Fruit fly (Drosophila melanogaster) S2 (cell line): Measurements from ENCODE around the gene CG12773.
A peak's percentile ranks its signal among the peaks of the same experiment; 100 is the strongest.

ENCODE experiments used
- CG8478 ChIP-seq: fragments of >200 bp; optimal IDR thresholded peaks from 2 replicates; lab custom pipeline; 2018
- CTCF ChIP-seq, 2 experiments: fragments of >200 bp; optimal IDR thresholded peaks; 2 replicates each; lab custom pipeline; 2018

The CG12773 gene

dm6 chrX:1379692-1380349 is 26.0 kb upstream of the CG12773 start:
- TF ChIP-seq CG8478 (no peak), CTCF (optimal IDR thresholded peaks at IDR 0.05; lab: Kevin White, UChicago) (no peak)

- no peak for TF ChIP-seq CTCF (optimal IDR thresholded peaks at IDR 0.05; lab: Kevin White, UChicago)
- TF ChIP-seq CG8478, result no peak
These were observed 21.6 kb upstream of the CG12773 start, which contains the start of gene AMPKalpha for dm6 chrX:1375265-1375958. Gene AMPKalpha (plus strand): TSS chrX:1375536.

DNA sequence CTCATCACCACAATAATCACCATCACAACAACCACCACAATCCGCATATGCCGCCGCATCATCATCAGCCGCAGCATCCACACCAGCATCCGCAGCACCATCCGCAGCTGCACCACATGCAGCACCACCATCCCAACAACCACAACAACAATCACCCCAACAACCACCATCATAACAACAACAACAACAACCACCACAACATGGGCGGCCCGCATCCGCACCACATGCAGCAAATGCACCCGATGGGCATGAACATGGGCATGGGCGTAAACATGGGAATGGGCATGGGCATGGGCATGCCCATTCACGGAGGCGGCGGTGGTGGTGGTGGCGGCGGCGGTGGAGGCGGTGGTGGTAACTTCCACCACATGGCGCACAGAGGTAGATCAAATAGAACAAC is 18.9 kb upstream of the CG12773 start:
- TF ChIP-seq CG8478 (no peak), CTCF (optimal IDR thresholded peaks at IDR 0.05; lab: Kevin White, UChicago) (no peak)

dm6 chrX:1370104-1370802 is 16.5 kb upstream of the CG12773 start, which contains the start of gene ssx:
Gene ssx (plus strand): TSS chrX:1370580.
- TF ChIP-seq CG8478, result no peak
- TF ChIP-seq CTCF (optimal IDR thresholded peaks at IDR 0.05; lab: Kevin White, UChicago), result peak in 1 of 2 experiments; percentile 20

- TF ChIP-seq CTCF (optimal IDR thresholded peaks at IDR 0.05; lab: Kevin White, UChicago) (no peak), CG8478 (no peak)
These were observed 15.2 kb upstream of the CG12773 start, which contains the start of gene CG14770 for dm6 chrX:1368949-1369348. Gene CG14770 (plus strand): TSS chrX:1369249.

dm6 chrX:1357501-1357900 is 3.7 kb upstream of the CG12773 start, which contains the start of gene png:
Gene png (minus strand): TSS chrX:1357601.
- TF ChIP-seq CG8478 (no peak), CTCF (optimal IDR thresholded peaks at IDR 0.05; lab: Kevin White, UChicago) (peak in 1 of 2 experiments; percentile 31)

dm6 chrX:1349255-1349654 is 4.5 kb downstream of the CG12773 start, which contains the start of gene MTPAP:
Gene MTPAP (minus strand): TSS chrX:1349357.
- TF ChIP-seq CG8478, result no peak
- TF ChIP-seq CTCF (optimal IDR thresholded peaks at IDR 0.05; lab: Kevin White, UChicago), result peak; percentile 0 to 20

dm6 chrX:1346833-1347232 is 6.9 kb downstream of the CG12773 start:
- no peak for TF ChIP-seq CTCF (optimal IDR thresholded peaks at IDR 0.05; lab: Kevin White, UChicago)
- no peak for TF ChIP-seq CG8478

- no peak for TF ChIP-seq CTCF (optimal IDR thresholded peaks at IDR 0.05; lab: Kevin White, UChicago)
- TF ChIP-seq CG8478, result no peak
These were observed 7.5 kb downstream of the CG12773 start, which contains the start of gene Tsp2A for dm6 chrX:1346256-1346655. Gene Tsp2A (plus strand): TSS chrX:1346553.

DNA sequence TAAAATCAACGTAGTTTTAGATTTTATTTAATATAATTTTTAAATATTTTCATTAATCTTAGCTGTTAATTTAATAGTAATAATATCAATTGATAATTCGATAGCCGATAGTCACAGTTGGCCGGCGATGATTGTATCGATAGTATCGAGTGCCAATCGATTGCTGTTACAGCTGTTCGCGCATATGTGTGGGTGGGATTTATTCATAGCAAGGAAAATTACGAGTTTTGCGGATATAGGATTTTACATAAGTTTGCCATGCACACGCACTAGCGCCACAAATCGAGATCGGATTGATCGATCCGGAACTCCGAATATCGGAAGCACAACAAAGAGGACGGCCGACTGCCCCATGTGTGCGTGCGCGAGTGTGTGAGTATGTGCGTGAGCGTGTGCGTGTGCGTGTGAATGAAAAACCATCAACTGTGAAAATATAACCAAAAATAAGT is 11.8 kb downstream of the CG12773 start, which contains the start of gene Naa30A:
Gene Naa30A (plus strand): TSS at position 163 of the 449 bp plus-strand sequence.
- no peak for TF ChIP-seq CTCF (optimal IDR thresholded peaks at IDR 0.05; lab: Kevin White, UChicago)
- TF ChIP-seq CG8478, result no peak

dm6 chrX:1341528-1341927 is 12.3 kb downstream of the CG12773 start, which contains the start of gene CG11409:
Gene CG11409 (minus strand): TSS chrX:1341587.
- TF ChIP-seq CTCF (optimal IDR thresholded peaks at IDR 0.05; lab: Kevin White, UChicago), result no peak

DNA sequence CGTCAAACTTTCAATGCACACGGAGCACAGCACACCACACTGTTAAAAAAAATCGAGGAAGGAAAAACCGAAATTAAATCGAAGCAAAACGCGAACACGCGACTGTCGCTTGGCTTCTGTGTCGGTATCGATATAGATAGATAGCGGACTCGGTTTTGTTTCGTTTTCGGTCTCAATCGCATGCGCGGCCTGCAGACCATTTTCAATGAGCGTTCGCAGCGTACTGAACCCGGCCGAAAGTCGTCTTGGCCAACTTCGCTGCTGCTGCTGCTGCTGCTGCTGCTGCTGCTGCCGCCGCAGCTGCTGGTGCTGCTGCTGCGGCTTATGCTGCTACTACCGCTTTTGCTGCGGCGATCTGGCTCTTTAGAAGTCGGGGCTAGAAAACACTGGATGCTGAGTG is 15.8 kb downstream of the CG12773 start:
- TF ChIP-seq CTCF (optimal IDR thresholded peaks at IDR 0.05; lab: Kevin White, UChicago), result no peak
- TF ChIP-seq CG8478, result no peak

DNA sequence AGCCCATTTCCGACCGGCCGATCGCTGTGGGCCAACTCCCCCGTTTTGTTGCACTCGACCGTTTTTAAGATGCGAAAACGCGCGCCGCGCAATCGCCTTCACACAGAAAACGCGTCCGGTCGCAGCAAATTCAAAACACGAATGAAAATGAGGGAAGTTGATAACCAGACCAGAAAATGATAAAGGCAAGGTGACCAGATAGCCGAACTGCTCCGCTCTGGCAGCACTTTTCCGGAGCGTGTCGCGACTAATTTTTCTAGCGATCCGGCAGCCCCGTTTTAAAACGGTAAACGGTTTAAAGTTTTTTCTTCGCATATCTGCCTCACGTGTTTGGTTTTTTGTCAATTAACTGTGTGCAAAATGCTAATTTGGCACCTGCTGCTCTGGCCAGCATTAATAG is 31.6 kb downstream of the CG12773 start, which contains the start of gene DAAM:
Gene DAAM (minus strand): TSS at position 149 of the 400 bp plus-strand sequence.
- TF ChIP-seq CG8478 (no peak), CTCF (optimal IDR thresholded peaks at IDR 0.05; lab: Kevin White, UChicago) (peak; percentile 71 to 73)

dm6 chrX:1321664-1322063 is 32.1 kb downstream of the CG12773 start:
- no peak for TF ChIP-seq CG8478
- TF ChIP-seq CTCF (optimal IDR thresholded peaks at IDR 0.05; lab: Kevin White, UChicago), result no peak

DNA sequence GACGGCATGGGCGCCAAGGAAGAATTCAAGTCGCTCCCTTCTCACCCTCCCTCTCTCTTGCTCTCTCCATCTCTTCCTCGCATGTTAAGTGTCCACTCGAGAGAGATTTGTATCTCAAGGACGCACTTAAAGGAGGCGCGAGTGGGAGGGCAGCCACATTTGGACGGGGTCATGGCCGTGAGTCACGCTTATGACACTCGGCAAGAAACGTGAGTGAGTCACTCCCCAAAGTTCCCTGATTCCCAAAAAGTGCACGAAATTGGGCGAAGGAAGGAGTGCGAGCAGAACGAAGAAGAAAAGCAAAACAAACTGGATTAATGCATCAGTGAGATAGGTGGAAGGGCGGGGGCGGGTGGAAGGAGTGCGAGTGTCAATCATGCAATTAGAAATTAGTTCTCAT is 32.7 kb downstream of the CG12773 start:
- TF ChIP-seq CG8478 (no peak), CTCF (optimal IDR thresholded peaks at IDR 0.05; lab: Kevin White, UChicago) (no peak)
